Worm (Caenorhabditis elegans) whole organism, L3 larva: ENCODE data around the gene srx-113.

ENCODE experiments used
- R02D3.7 ChIP-seq: fragments of 150-350 bp; optimal IDR thresholded peaks from 2 replicates; lab custom pipeline; 2014; ENCODE audit warnings: missing biosample characterization, missing genetic modification characterization
- ZK546.5 ChIP-seq: sonication (generic microtip); optimal IDR thresholded peaks from 2 replicates; lab custom pipeline; 2017; ENCODE audit warnings: missing biosample characterization, missing genetic modification characterization
- aly-2 ChIP-seq: fragments of 150-350 bp; optimal IDR thresholded peaks from 2 replicates; lab custom pipeline; 2014; ENCODE audit warnings: missing biosample characterization, missing genetic modification characterization
- ama-1 ChIP-seq: fragments of 150-350 bp; optimal IDR thresholded peaks from 2 replicates; lab custom pipeline; 2018
- ceh-16 ChIP-seq: sonication (generic microtip); optimal IDR thresholded peaks from 2 replicates; lab custom pipeline; 2017; ENCODE audit warnings: missing biosample characterization, missing genetic modification characterization
- ceh-28 ChIP-seq: fragments of 150-350 bp; optimal IDR thresholded peaks from 2 replicates; lab custom pipeline; 2014; ENCODE audit warnings: missing biosample characterization, missing genetic modification reagents, missing genetic modification characterization
- ceh-82 ChIP-seq: fragments of 150-350 bp; optimal IDR thresholded peaks from 2 replicates; lab custom pipeline; 2014; ENCODE audit warnings: missing biosample characterization, missing genetic modification characterization
- ceh-9 ChIP-seq: sonication (generic microtip); optimal IDR thresholded peaks from 2 replicates; lab custom pipeline; 2018; ENCODE audit warnings: missing biosample characterization, missing genetic modification characterization
- daf-12 ChIP-seq: fragments of 150-350 bp; optimal IDR thresholded peaks from 2 replicates; lab custom pipeline; 2014; ENCODE audit warnings: missing biosample characterization, missing genetic modification reagents, missing genetic modification characterization
- egl-5 ChIP-seq: fragments of 150-350 bp; optimal IDR thresholded peaks from 2 replicates; lab custom pipeline; 2017; ENCODE audit warnings: missing biosample characterization, missing genetic modification reagents, missing genetic modification characterization, inconsistent platforms
- elt-1 ChIP-seq: fragments of 150-350 bp; optimal IDR thresholded peaks from 2 replicates; lab custom pipeline; 2014; ENCODE audit warnings: missing biosample characterization, missing genetic modification characterization
- elt-3 ChIP-seq, 3 experiments: fragments of 150-350 bp in 1 of 3; sonication (generic microtip) in 2 of 3; optimal IDR thresholded peaks; 2 replicates in 2 of 3; 4 replicates in 1 of 3; lab custom pipeline; 2014 to 2017; ENCODE audit warnings: missing biosample characterization in 3 of 3, missing genetic modification characterization in 3 of 3
- eor-1 ChIP-seq, 2 experiments: fragments of 150-350 bp; optimal IDR thresholded peaks; 2 replicates each; lab custom pipeline; 2014 to 2018; ENCODE audit warnings: missing biosample characterization in 2 of 2, missing genetic modification characterization in 2 of 2
- fkh-10 ChIP-seq: sonication (generic microtip); optimal IDR thresholded peaks from 2 replicates; lab custom pipeline; 2017; ENCODE audit warnings: missing biosample characterization, missing genetic modification reagents, missing genetic modification characterization
- fkh-2 ChIP-seq: fragments of 150-350 bp; optimal IDR thresholded peaks from 2 replicates; lab custom pipeline; 2014; ENCODE audit warnings: missing biosample characterization, missing genetic modification reagents, missing genetic modification characterization
- fos-1 ChIP-seq: fragments of 150-350 bp; optimal IDR thresholded peaks from 2 replicates; lab custom pipeline; 2014; ENCODE audit warnings: missing biosample characterization, missing genetic modification characterization
- hmg-11 ChIP-seq: sonication (generic microtip); optimal IDR thresholded peaks from 2 replicates; lab custom pipeline; 2016; ENCODE audit warnings: missing genetic modification characterization, missing compliant biosample characterization
- jun-1 ChIP-seq: fragments of 150-350 bp; optimal IDR thresholded peaks from 2 replicates; lab custom pipeline; 2014; ENCODE audit warnings: missing biosample characterization, missing genetic modification reagents, missing genetic modification characterization
- lin-15B ChIP-seq: fragments of 150-350 bp; optimal IDR thresholded peaks from 2 replicates; lab custom pipeline; 2014; ENCODE audit warnings: missing biosample characterization, missing genetic modification characterization
- lsy-12 ChIP-seq: sonication (generic microtip); optimal IDR thresholded peaks from 2 replicates; lab custom pipeline; 2016; ENCODE audit warnings: mild to moderate bottlenecking, missing genetic modification characterization, missing compliant biosample characterization
- mdl-1 ChIP-seq: fragments of 150-350 bp; optimal IDR thresholded peaks from 2 replicates; lab custom pipeline; 2014; ENCODE audit warnings: missing biosample characterization, missing genetic modification characterization
- mml-1 ChIP-seq: fragments of 150-350 bp; sonication (generic microtip); optimal IDR thresholded peaks from 3 replicates; lab custom pipeline; 2014; ENCODE audit warnings: missing biosample characterization, missing genetic modification characterization
- nfya-1 ChIP-seq: sonication (generic microtip); optimal IDR thresholded peaks from 2 replicates; lab custom pipeline; 2017; ENCODE audit warnings: missing genetic modification characterization, mild to moderate bottlenecking, missing compliant biosample characterization, antibody characterized with exemption, moderate library complexity; ENCODE audit not compliant: insufficient read depth
- nhr-11 ChIP-seq: fragments of 150-350 bp; optimal IDR thresholded peaks from 2 replicates; lab custom pipeline; 2014; ENCODE audit warnings: missing biosample characterization, missing genetic modification characterization
- nhr-12 ChIP-seq: fragments of 150-350 bp; optimal IDR thresholded peaks from 2 replicates; lab custom pipeline; 2014; ENCODE audit warnings: missing biosample characterization, missing genetic modification characterization
- nhr-23 ChIP-seq: fragments of 150-350 bp; optimal IDR thresholded peaks from 2 replicates; lab custom pipeline; 2014; ENCODE audit warnings: missing biosample characterization, missing genetic modification reagents, missing genetic modification characterization
- nhr-237 ChIP-seq: fragments of 150-350 bp; optimal IDR thresholded peaks from 2 replicates; lab custom pipeline; 2014; ENCODE audit warnings: missing biosample characterization, missing genetic modification characterization
- nhr-25 ChIP-seq: sonication (generic microtip); optimal IDR thresholded peaks from 2 replicates; lab custom pipeline; 2017; ENCODE audit warnings: missing biosample characterization, missing genetic modification characterization
- nhr-28 ChIP-seq: fragments of 150-350 bp; optimal IDR thresholded peaks from 2 replicates; lab custom pipeline; 2014; ENCODE audit warnings: missing biosample characterization, missing genetic modification characterization
- nhr-43 ChIP-seq: sonication (generic microtip); optimal IDR thresholded peaks from 2 replicates; lab custom pipeline; 2016; ENCODE audit warnings: mild to moderate bottlenecking, missing genetic modification characterization, missing compliant biosample characterization; ENCODE audit not compliant: poor library complexity, severe bottlenecking
- nhr-67 ChIP-seq: fragments of 150-350 bp; optimal IDR thresholded peaks from 2 replicates; lab custom pipeline; 2014; ENCODE audit warnings: missing biosample characterization, missing genetic modification characterization
- nhr-76 ChIP-seq: fragments of 150-350 bp; sonication (generic microtip); optimal IDR thresholded peaks from 5 replicates; lab custom pipeline; 2014; ENCODE audit warnings: missing biosample characterization, missing genetic modification characterization
- nhr-77 ChIP-seq: fragments of 150-350 bp; optimal IDR thresholded peaks from 2 replicates; lab custom pipeline; 2014; ENCODE audit warnings: missing biosample characterization, missing genetic modification characterization
- pha-4 ChIP-seq: fragments of 150-350 bp; optimal IDR thresholded peaks from 2 replicates; lab custom pipeline; 2014; ENCODE audit warnings: missing biosample characterization, missing genetic modification reagents, missing genetic modification characterization
- pqm-1 ChIP-seq: fragments of 150-350 bp; optimal IDR thresholded peaks from 2 replicates; lab custom pipeline; 2017; ENCODE audit warnings: missing biosample characterization, missing genetic modification characterization, inconsistent platforms
- sea-2 ChIP-seq: fragments of 150-350 bp; sonication (generic microtip); optimal IDR thresholded peaks from 4 replicates; lab custom pipeline; 2014; ENCODE audit warnings: missing biosample characterization, missing genetic modification reagents, missing genetic modification characterization
- skn-1 ChIP-seq: fragments of 150-350 bp; optimal IDR thresholded peaks from 2 replicates; lab custom pipeline; 2014; ENCODE audit warnings: missing biosample characterization, missing genetic modification characterization
- snpc-4 ChIP-seq: fragments of 150-350 bp; optimal IDR thresholded peaks from 2 replicates; lab custom pipeline; 2014; ENCODE audit warnings: missing biosample characterization, missing genetic modification characterization
- tbx-2 ChIP-seq: sonication (generic microtip); optimal IDR thresholded peaks from 2 replicates; lab custom pipeline; 2016; ENCODE audit warnings: mild to moderate bottlenecking, missing genetic modification characterization, missing compliant biosample characterization
- unc-62 ChIP-seq: fragments of 150-350 bp; sonication (generic microtip); optimal IDR thresholded peaks from 4 replicates; lab custom pipeline; 2014; ENCODE audit warnings: missing biosample characterization, missing genetic modification reagents, missing genetic modification characterization
- ztf-11 ChIP-seq: fragments of 150-350 bp; optimal IDR thresholded peaks from 2 replicates; lab custom pipeline; 2014; ENCODE audit warnings: missing biosample characterization, missing genetic modification characterization
- ztf-4 ChIP-seq: fragments of 150-350 bp; optimal IDR thresholded peaks from 2 replicates; lab custom pipeline; 2014; ENCODE audit warnings: missing biosample characterization, missing genetic modification characterization

srx-113 gene

DNA sequence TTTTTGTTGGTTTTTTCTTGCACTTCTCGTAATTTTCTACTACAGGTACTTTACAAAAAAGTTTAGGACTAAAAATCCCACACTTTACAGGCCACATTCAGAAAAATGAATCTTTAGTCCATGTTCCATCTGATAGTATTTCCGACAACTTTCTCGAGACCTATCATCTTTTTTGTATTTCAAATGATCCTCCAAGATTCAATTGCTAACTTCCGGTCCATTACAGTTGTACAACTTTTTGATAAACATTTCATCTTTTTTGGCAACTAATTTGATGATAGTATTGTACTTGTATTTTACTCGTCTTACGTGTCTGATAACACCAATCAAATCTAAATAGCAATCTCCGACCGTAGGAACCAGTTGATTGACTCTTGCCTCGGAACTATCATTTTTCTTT lies 35.4 kb upstream of the srx-113 start:
- TF ChIP-seq nhr-12 (tag; lab: Kevin White, UChicago) (no peak), fos-1 (tag; lab: Kevin White, UChicago) (no peak), sea-2 (GFP tag; lab: Kevin White, UChicago) (no peak), ztf-11 (tag; lab: Kevin White, UChicago) (no peak), unc-62 (GFP tag; lab: Kevin White, UChicago) (no peak), lin-15B (no peak), nhr-67 (tag; lab: Kevin White, UChicago) (no peak), nhr-43 (tag; lab: Kevin White, UChicago) (no peak), elt-1 (tag; lab: Kevin White, UChicago) (no peak), nfya-1 (tag; lab: Kevin White, UChicago) (no peak), nhr-25 (no peak), R02D3.7 (tag; lab: Kevin White, UChicago) (no peak), aly-2 (tag; lab: Kevin White, UChicago) (no peak), jun-1 (tag; lab: Kevin White, UChicago) (no peak), elt-3 (tag; optimal IDR thresholded peaks at IDR 0.05; lab: Kevin White, UChicago) (no peak), lsy-12 (no peak)
- TF ChIP-seq, all 47 proteins: peak for 0

DNA sequence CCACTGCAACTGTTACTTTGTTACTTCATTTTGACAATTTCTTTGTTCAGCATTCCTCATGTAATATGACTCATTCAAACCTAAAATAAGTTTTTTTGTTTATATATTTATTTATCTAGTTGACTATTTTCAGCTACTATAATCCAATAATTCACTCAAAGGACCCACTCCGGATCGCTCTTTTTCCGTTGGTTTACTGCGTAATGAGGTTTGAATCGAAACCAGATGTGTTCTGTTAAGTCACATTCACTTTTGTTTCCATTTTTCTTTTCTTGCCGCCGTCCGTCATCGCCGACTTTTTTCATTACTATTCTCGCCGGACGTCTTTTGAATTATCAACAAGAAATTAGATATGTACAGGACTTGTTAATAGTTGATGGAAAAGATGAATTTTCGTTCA lies 31.4 kb upstream of the srx-113 start:
- no peak for TF ChIP-seq jun-1 (tag; lab: Kevin White, UChicago)
- no peak for TF ChIP-seq fkh-2
- no peak for TF ChIP-seq mdl-1
- no peak for TF ChIP-seq lsy-12
- TF ChIP-seq nhr-23 (tag; lab: Kevin White, UChicago): no peak

DNA sequence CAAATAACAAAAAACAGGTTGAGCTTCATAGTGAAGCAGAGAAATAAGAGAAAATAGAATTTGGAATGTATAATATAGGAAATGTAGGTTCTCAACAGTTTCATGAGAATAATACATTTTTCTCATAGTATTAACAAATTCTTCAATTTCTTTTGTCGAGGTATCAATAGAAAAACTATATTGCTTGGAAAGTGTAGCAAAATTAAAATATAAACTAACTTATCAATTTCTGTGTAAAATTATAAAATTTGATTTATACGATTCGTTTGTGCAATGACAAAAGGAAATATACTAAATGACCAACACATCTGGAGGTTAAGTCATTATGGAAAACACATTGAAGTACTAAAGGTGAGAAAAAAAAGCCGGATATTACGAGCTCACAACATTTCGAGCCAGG lies 29.7 kb upstream of the srx-113 start, which contains the start of gene W05B10.3:
Gene W05B10.3 (minus strand): TSS at position 101 of the 400 bp plus-strand sequence.
- TF ChIP-seq egl-5 (tag; lab: Kevin White, UChicago): no peak
- no peak for TF ChIP-seq fkh-2
- no peak for TF ChIP-seq nhr-237 (tag; lab: Kevin White, UChicago)
- no peak for TF ChIP-seq lsy-12
- no peak for TF ChIP-seq ceh-28 (tag; lab: Kevin White, UChicago)
- TF ChIP-seq tbx-2 (tag; lab: Kevin White, UChicago): no peak
- TF ChIP-seq eor-1 (tag; optimal IDR thresholded peaks at IDR 0.05; lab: Kevin White, UChicago): no peak
- no peak for TF ChIP-seq nhr-77 (tag; lab: Kevin White, UChicago)
- no peak for TF ChIP-seq nhr-28 (tag; lab: Kevin White, UChicago)
- no peak for TF ChIP-seq fos-1 (tag; lab: Kevin White, UChicago)
- no peak for TF ChIP-seq unc-62 (GFP tag; lab: Kevin White, UChicago)
- TF ChIP-seq fkh-10: no peak
- TF ChIP-seq ztf-4 (tag; lab: Kevin White, UChicago): no peak
- no peak for TF ChIP-seq sea-2 (GFP tag; lab: Kevin White, UChicago)
- TF ChIP-seq ceh-9 (tag; lab: Kevin White, UChicago): no peak
- TF ChIP-seq, all 47 proteins: peak for 0

DNA sequence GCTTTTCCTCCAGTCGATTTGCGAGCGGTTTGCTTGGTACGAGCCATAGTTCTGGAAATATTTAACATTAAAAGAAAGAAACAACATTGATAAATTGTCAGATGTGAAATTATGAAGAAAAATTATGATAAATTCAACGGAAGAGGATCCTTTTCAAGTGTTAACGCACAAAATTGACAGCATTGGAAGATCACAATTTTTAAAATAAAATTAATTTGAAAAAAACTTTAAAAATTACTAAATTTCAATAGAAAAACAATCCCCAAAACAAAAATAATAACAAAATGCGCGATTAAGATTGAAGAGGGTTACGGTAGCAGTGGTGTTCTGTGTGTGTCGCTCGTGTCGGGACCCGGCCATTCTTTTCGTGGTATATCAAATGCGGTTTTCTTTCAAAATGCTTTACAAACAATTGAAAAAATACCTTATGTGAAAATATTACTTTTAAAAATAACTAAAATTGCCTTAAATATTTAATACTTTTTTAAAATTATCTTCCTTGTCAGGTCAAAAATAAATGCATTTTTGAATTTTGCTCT lies 28.4 kb upstream of the srx-113 start, which contains the start of gene his-74:
Gene his-74 (minus strand): TSS at position 51 of the 539 bp plus-strand sequence.
- no peak for TF ChIP-seq ceh-9 (tag; lab: Kevin White, UChicago)
- no peak for TF ChIP-seq nhr-67 (tag; lab: Kevin White, UChicago)
- TF ChIP-seq tbx-2 (tag; lab: Kevin White, UChicago): no peak
- no peak for TF ChIP-seq ztf-11 (tag; lab: Kevin White, UChicago)
- TF ChIP-seq ceh-16 (tag; lab: Kevin White, UChicago): no peak
- no peak for TF ChIP-seq ZK546.5
- no peak for TF ChIP-seq lsy-12
- TF ChIP-seq nfya-1 (tag; lab: Kevin White, UChicago): no peak
- TF ChIP-seq nhr-28 (tag; lab: Kevin White, UChicago): no peak
- no peak for TF ChIP-seq nhr-43 (tag; lab: Kevin White, UChicago)
- no peak for TF ChIP-seq nhr-237 (tag; lab: Kevin White, UChicago)
- TF ChIP-seq skn-1 (tag; lab: Kevin White, UChicago): no peak
- no peak for TF ChIP-seq ama-1 (lab: Kevin White, UChicago)

DNA sequence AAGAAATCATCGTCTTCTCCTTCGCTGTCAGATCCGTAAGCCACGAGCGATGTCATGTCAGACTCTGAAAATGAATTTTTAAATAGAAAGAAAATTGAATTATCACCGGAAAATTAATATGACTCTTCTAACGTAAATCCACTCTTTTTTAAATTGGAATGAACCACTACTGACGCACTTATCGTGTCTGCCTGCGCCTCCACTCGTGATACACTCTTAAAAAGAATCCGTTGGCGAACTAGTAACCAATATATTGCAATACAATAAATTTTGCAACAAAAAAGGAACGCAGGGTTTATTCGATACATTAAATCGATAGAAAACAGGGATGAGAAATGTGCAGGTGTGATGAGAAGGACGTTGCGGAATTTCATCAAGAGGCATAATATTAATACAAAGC lies 27.5 kb upstream of the srx-113 start, which contains the start of gene ccch-3:
Gene ccch-3 (minus strand): TSS at position 262 of the 400 bp plus-strand sequence.
- TF ChIP-seq lsy-12 (peak; percentile 4), ztf-11 (tag; lab: Kevin White, UChicago) (no peak), mml-1 (no peak), ama-1 (lab: Kevin White, UChicago) (no peak), tbx-2 (tag; lab: Kevin White, UChicago) (peak; percentile 27), aly-2 (tag; lab: Kevin White, UChicago) (no peak), daf-12 (tag; lab: Kevin White, UChicago) (no peak), nhr-77 (tag; lab: Kevin White, UChicago) (no peak), pha-4 (peak; percentile 46), ceh-82 (tag; lab: Kevin White, UChicago) (no peak), nhr-76 (tag; lab: Kevin White, UChicago) (no peak), pqm-1 (no peak), snpc-4 (peak; percentile 68), mdl-1 (no peak), R02D3.7 (tag; lab: Kevin White, UChicago) (peak; percentile 34), nhr-11 (no peak), nhr-28 (tag; lab: Kevin White, UChicago) (no peak), fkh-10 (no peak), eor-1 (tag; optimal IDR thresholded peaks at IDR 0.05; lab: Kevin White, UChicago) (no peak), nhr-43 (tag; lab: Kevin White, UChicago) (peak; percentile 27), skn-1 (tag; lab: Kevin White, UChicago) (no peak), hmg-11 (peak; percentile 62)
